Fruit fly (Drosophila melanogaster): ENCODE data around the gene r.

DNA sequence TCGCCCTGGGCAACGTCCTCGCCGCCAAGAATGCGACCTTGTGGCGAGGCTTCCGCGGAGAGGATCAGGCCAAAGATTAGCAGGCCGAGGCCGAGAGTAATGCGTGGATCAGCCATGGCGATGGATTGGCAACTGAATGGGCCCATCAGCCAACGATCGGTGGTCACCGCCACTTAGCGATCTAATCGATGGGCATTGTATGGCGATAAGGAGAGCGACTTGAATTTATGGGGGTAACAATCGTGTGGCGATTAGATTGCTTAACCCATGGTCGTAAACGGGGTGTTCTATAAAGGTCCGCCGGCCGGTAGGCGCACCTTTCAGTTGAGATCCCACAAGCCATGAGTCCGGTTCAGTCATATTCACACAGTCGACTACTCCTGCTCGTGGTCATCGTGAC, 48.6 kb downstream of the r start, which contains the start of the genes CG9673 and CG4653:
- TF ChIP-seq Ets96B (tag; optimal IDR thresholded peaks at IDR 0.05) (no peak), Gug (GFP tag; IDR thresholded peaks at IDR 0.05) (no peak), CG11762 (GFP tag; optimal IDR thresholded peaks at IDR 0.05; ENCODE audit: insufficient read depth) (no peak), Sox15 (GFP tag; optimal IDR thresholded peaks at IDR 0.05) (no peak), Sox102F (GFP tag; optimal IDR thresholded peaks at IDR 0.05) (no peak), OdsH (GFP tag; optimal IDR thresholded peaks at IDR 0.05) (no peak), CG9139 (GFP tag; optimal IDR thresholded peaks at IDR 0.05) (no peak), CG3032 (tag; optimal IDR thresholded peaks at IDR 0.05) (no peak)
